Worm (Caenorhabditis elegans) whole organism, mixed stage, embryonic: ENCODE measurements around the gene chpf-1.

Source experiments
- M03D4.4 ChIP-seq: sonication (generic microtip); optimal IDR thresholded peaks from 2 replicates; lab custom pipeline; 2017; ENCODE audit warnings: mild to moderate bottlenecking, missing genetic modification characterization, missing compliant biosample characterization
- bed-3 ChIP-seq: fragments of 200-800 bp; sonication (Bioruptor generic); optimal IDR thresholded peaks from 3 replicates; lab custom pipeline; 2018; ENCODE audit warnings: mild to moderate bottlenecking, missing genetic modification characterization, moderate library complexity, missing compliant biosample characterization
- ceh-39 ChIP-seq: fragments of 150-350 bp; optimal IDR thresholded peaks from 2 replicates; lab custom pipeline; 2014; ENCODE audit warnings: missing biosample characterization, missing genetic modification characterization
- ceh-43 ChIP-seq: fragments of 200-800 bp; sonication (Bioruptor generic); optimal IDR thresholded peaks from 2 replicates; lab custom pipeline; 2018; ENCODE audit warnings: mild to moderate bottlenecking, missing genetic modification characterization, moderate library complexity, missing compliant biosample characterization
- ceh-83 ChIP-seq: fragments of 200-800 bp; sonication (Bioruptor generic); optimal IDR thresholded peaks from 2 replicates; lab custom pipeline; 2018; ENCODE audit warnings: mild to moderate bottlenecking, missing genetic modification characterization, missing compliant biosample characterization
- ces-1 ChIP-seq: fragments of 150-350 bp; optimal IDR thresholded peaks from 2 replicates; lab custom pipeline; 2014; ENCODE audit warnings: missing biosample characterization, missing genetic modification reagents, missing genetic modification characterization
- cnd-1 ChIP-seq: fragments of 200-800 bp; sonication (Bioruptor generic); optimal IDR thresholded peaks from 2 replicates; lab custom pipeline; 2018; ENCODE audit warnings: mild to moderate bottlenecking, missing genetic modification characterization, missing compliant biosample characterization
- drap-1 ChIP-seq: fragments of 200-800 bp; sonication (Bioruptor generic); optimal IDR thresholded peaks from 3 replicates; lab custom pipeline; 2018; ENCODE audit warnings: mild to moderate bottlenecking, missing genetic modification characterization, missing compliant biosample characterization
- elt-1 ChIP-seq: sonication (generic microtip); optimal IDR thresholded peaks from 2 replicates; lab custom pipeline; 2017; ENCODE audit warnings: missing genetic modification characterization, mild to moderate bottlenecking, missing compliant biosample characterization, antibody characterized with exemption, moderate library complexity, borderline replicate concordance; ENCODE audit not compliant: insufficient read depth
- elt-3 ChIP-seq: fragments of 150-350 bp; optimal IDR thresholded peaks from 2 replicates; lab custom pipeline; 2014; ENCODE audit warnings: missing biosample characterization, missing genetic modification characterization
- flh-1 ChIP-seq: fragments of 200-800 bp; sonication (Bioruptor generic); optimal IDR thresholded peaks from 2 replicates; lab custom pipeline; 2018; ENCODE audit warnings: mild to moderate bottlenecking, missing genetic modification characterization, moderate library complexity, missing compliant biosample characterization
- ham-2 ChIP-seq: fragments of 200-800 bp; sonication (Bioruptor generic); optimal IDR thresholded peaks from 2 replicates; lab custom pipeline; 2018; ENCODE audit warnings: mild to moderate bottlenecking, missing genetic modification characterization, missing compliant biosample characterization
- lin-13 ChIP-seq: fragments of 150-350 bp; optimal IDR thresholded peaks from 2 replicates; lab custom pipeline; 2014; ENCODE audit warnings: missing biosample characterization, missing genetic modification characterization
- lin-32 ChIP-seq: fragments of 200-800 bp; sonication (Bioruptor generic); optimal IDR thresholded peaks from 2 replicates; lab custom pipeline; 2018; ENCODE audit warnings: mild to moderate bottlenecking, missing genetic modification characterization, missing compliant biosample characterization
- lsy-2 ChIP-seq: fragments of 150-350 bp; optimal IDR thresholded peaks from 2 replicates; lab custom pipeline; 2014; ENCODE audit warnings: missing biosample characterization, missing genetic modification characterization
- mab-5 ChIP-seq: fragments of 150-350 bp; optimal IDR thresholded peaks from 2 replicates; lab custom pipeline; 2014; ENCODE audit warnings: missing biosample characterization, missing genetic modification characterization
- mep-1 ChIP-seq: fragments of 150-350 bp; optimal IDR thresholded peaks from 2 replicates; lab custom pipeline; 2017; ENCODE audit warnings: missing biosample characterization, missing genetic modification reagents, missing genetic modification characterization, inconsistent platforms
- nhr-12 ChIP-seq: fragments of 150-350 bp; optimal IDR thresholded peaks from 2 replicates; lab custom pipeline; 2014; ENCODE audit warnings: missing biosample characterization, missing genetic modification characterization
- nhr-2 ChIP-seq: fragments of 150-350 bp; optimal IDR thresholded peaks from 2 replicates; lab custom pipeline; 2014; ENCODE audit warnings: missing biosample characterization, missing genetic modification characterization
- nhr-237 ChIP-seq: fragments of 150-350 bp; optimal IDR thresholded peaks from 2 replicates; lab custom pipeline; 2014; ENCODE audit warnings: missing biosample characterization, missing genetic modification characterization
- nhr-28 ChIP-seq: fragments of 150-350 bp; optimal IDR thresholded peaks from 2 replicates; lab custom pipeline; 2014; ENCODE audit warnings: missing biosample characterization, missing genetic modification characterization
- nhr-76 ChIP-seq: sonication (generic microtip); optimal IDR thresholded peaks from 2 replicates; lab custom pipeline; 2017; ENCODE audit warnings: missing biosample characterization, missing genetic modification characterization
- pha-4 ChIP-seq: fragments of 150-350 bp; optimal IDR thresholded peaks from 2 replicates; lab custom pipeline; 2018; ENCODE audit warnings: missing biosample characterization, missing genetic modification reagents, missing genetic modification characterization
- sem-2 ChIP-seq: fragments of 200-800 bp; sonication (Bioruptor generic); optimal IDR thresholded peaks from 2 replicates; lab custom pipeline; 2018; ENCODE audit warnings: mild to moderate bottlenecking, missing genetic modification characterization, missing compliant biosample characterization
- snpc-4 ChIP-seq: fragments of 150-350 bp; optimal IDR thresholded peaks from 2 replicates; lab custom pipeline; 2014; ENCODE audit warnings: missing biosample characterization, missing genetic modification characterization
- sptf-1 ChIP-seq: sonication (generic microtip); optimal IDR thresholded peaks from 2 replicates; lab custom pipeline; 2017; ENCODE audit warnings: mild to moderate bottlenecking, missing genetic modification characterization, moderate library complexity, missing compliant biosample characterization
- tbx-8 ChIP-seq: fragments of 200-800 bp; sonication (Bioruptor generic); optimal IDR thresholded peaks from 2 replicates; lab custom pipeline; 2018; ENCODE audit warnings: mild to moderate bottlenecking, missing genetic modification characterization, moderate library complexity, missing compliant biosample characterization
- unc-120 ChIP-seq: sonication (generic microtip); optimal IDR thresholded peaks from 2 replicates; lab custom pipeline; 2017; ENCODE audit warnings: missing genetic modification characterization, missing compliant biosample characterization; ENCODE audit not compliant: poor library complexity, severe bottlenecking
- unc-39 ChIP-seq: fragments of 150-350 bp; optimal IDR thresholded peaks from 2 replicates; lab custom pipeline; 2014; ENCODE audit warnings: missing biosample characterization, missing genetic modification characterization
- unc-62 ChIP-seq: fragments of 150-350 bp; optimal IDR thresholded peaks from 2 replicates; lab custom pipeline; 2014; ENCODE audit warnings: missing biosample characterization, missing genetic modification reagents, missing genetic modification characterization
- zip-8 ChIP-seq: fragments of 150-350 bp; optimal IDR thresholded peaks from 2 replicates; lab custom pipeline; 2014; ENCODE audit warnings: missing biosample characterization, missing genetic modification characterization
- ztf-11 ChIP-seq: fragments of 150-350 bp; optimal IDR thresholded peaks from 2 replicates; lab custom pipeline; 2014; ENCODE audit warnings: missing biosample characterization, missing genetic modification characterization

chpf-1 gene

DNA sequence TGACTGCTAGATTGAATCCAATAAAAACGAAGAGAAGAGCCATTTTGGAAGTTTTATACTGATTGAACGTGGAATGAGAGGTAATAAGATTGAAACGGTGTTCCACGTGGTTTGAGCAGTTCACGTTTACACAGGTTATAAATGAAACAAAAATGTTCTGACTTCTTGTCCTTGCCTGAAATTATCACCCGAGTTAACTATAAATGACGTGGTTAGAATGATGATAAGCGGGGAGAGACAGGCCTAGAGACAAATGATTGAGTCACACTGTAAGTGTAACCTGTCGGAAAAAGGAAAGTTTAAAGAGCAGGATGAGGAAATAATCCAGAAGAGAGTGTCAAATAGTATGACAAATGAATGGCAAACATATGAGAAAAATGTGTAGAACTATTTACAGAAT, 42.3 kb downstream of the chpf-1 start, which contains the start of gene C51E3.10:
TSS of gene C51E3.10 (minus strand) at position 181 of the 400 bp plus-strand sequence.
- TF ChIP-seq nhr-2 (tag; lab: Kevin White, UChicago), result no peak
- TF ChIP-seq ceh-83 (GFP tag; lab: Kevin White, UChicago), result no peak
- TF ChIP-seq elt-1 (tag; lab: Kevin White, UChicago), result no peak
- no peak for TF ChIP-seq unc-62 (GFP tag; lab: Kevin White, UChicago)
- no peak for TF ChIP-seq unc-120
- TF ChIP-seq snpc-4 (tag; lab: Kevin White, UChicago), result no peak
- TF ChIP-seq elt-3, result no peak
- TF ChIP-seq unc-39 (tag; lab: Kevin White, UChicago), result no peak
- no peak for TF ChIP-seq nhr-237 (tag; lab: Kevin White, UChicago)
- TF ChIP-seq lin-13, result no peak
- no peak for TF ChIP-seq M03D4.4 (tag; lab: Kevin White, UChicago)
- no peak for TF ChIP-seq ceh-43 (GFP tag; lab: Kevin White, UChicago)
- TF ChIP-seq tbx-8 (GFP tag; lab: Kevin White, UChicago), result no peak
- no peak for TF ChIP-seq lin-32 (GFP tag; lab: Kevin White, UChicago)
- TF ChIP-seq ztf-11 (tag; lab: Kevin White, UChicago), result no peak
- no peak for TF ChIP-seq nhr-76 (tag; lab: Kevin White, UChicago)
- TF ChIP-seq nhr-12 (tag; lab: Kevin White, UChicago), result no peak
- no peak for TF ChIP-seq sem-2 (GFP tag; lab: Kevin White, UChicago)

DNA sequence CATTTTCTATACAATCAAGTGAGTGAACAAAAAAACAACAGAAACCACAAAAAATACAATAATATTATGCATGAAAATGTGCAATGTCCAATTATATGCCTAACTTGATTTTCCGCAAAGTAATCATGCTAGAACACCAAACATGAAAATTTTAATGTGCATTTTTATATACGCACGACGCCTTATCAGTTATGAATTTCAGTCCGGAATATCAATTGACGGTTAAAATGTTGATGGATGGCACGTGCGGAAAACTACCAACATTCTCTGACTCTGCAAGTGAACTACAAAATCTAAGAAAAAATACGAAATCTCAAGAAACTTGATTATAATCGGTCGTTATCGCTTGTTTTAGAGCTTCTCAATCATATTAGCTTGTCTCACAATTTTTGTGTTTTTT, 43.3 kb downstream of the chpf-1 start:
- TF ChIP-seq drap-1 (GFP tag; lab: Kevin White, UChicago) (no peak), nhr-2 (tag; lab: Kevin White, UChicago) (no peak), snpc-4 (tag; lab: Kevin White, UChicago) (no peak), ceh-39 (tag; lab: Kevin White, UChicago) (no peak), nhr-76 (tag; lab: Kevin White, UChicago) (no peak), ham-2 (GFP tag; lab: Kevin White, UChicago) (no peak), ceh-83 (GFP tag; lab: Kevin White, UChicago) (no peak), lin-32 (GFP tag; lab: Kevin White, UChicago) (no peak), elt-3 (no peak), unc-39 (tag; lab: Kevin White, UChicago) (no peak), cnd-1 (tag; lab: Kevin White, UChicago) (no peak), mep-1 (tag; lab: Kevin White, UChicago) (no peak), ztf-11 (tag; lab: Kevin White, UChicago) (no peak), pha-4 (tag; lab: Kevin White, UChicago) (no peak), lin-13 (no peak), lsy-2 (tag; lab: Kevin White, UChicago) (no peak), mab-5 (no peak), unc-62 (GFP tag; lab: Kevin White, UChicago) (no peak), nhr-237 (tag; lab: Kevin White, UChicago) (no peak)
- TF ChIP-seq, all 35 proteins: peak for 0

DNA sequence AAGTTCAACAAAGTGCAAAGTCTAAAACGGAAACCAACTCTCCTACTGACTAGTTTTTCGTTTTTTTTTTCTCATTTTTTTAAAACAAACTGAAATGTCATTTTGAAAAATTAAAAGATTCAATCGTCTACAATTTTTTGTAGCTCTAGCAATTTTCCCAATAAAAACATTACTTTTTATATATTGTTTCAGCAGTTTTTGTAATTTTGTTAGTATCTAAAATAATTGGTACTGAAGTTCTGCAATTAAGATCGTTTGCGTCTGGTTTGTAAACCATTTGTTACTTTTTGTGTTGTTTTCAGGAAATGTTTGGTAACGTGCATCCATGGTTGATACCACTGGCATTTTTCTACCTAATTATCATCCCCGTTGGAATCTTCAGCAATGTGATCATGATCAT, 44.8 kb downstream of the chpf-1 start, which contains the start of gene srsx-30:
TSS of gene srsx-30 (plus strand) at position 301 of the 400 bp plus-strand sequence.
- no peak for TF ChIP-seq ces-1 (GFP tag; lab: Kevin White, UChicago)
- TF ChIP-seq ham-2 (GFP tag; lab: Kevin White, UChicago), result no peak
- TF ChIP-seq ceh-39 (tag; lab: Kevin White, UChicago), result no peak
- TF ChIP-seq unc-39 (tag; lab: Kevin White, UChicago), result no peak
- no peak for TF ChIP-seq ceh-43 (GFP tag; lab: Kevin White, UChicago)
- no peak for TF ChIP-seq elt-1 (tag; lab: Kevin White, UChicago)
- TF ChIP-seq nhr-76 (tag; lab: Kevin White, UChicago), result no peak
- no peak for TF ChIP-seq mab-5
- no peak for TF ChIP-seq pha-4 (tag; lab: Kevin White, UChicago)
- TF ChIP-seq flh-1, result no peak
- TF ChIP-seq sptf-1, result no peak
- TF ChIP-seq bed-3 (GFP tag; lab: Kevin White, UChicago), result no peak
- no peak for TF ChIP-seq unc-62 (GFP tag; lab: Kevin White, UChicago)
- TF ChIP-seq lin-32 (GFP tag; lab: Kevin White, UChicago), result no peak
- TF ChIP-seq mep-1 (tag; lab: Kevin White, UChicago), result no peak
- no peak for TF ChIP-seq lin-13
- no peak for TF ChIP-seq ceh-83 (GFP tag; lab: Kevin White, UChicago)
- TF ChIP-seq tbx-8 (GFP tag; lab: Kevin White, UChicago), result no peak
- TF ChIP-seq nhr-28 (tag; lab: Kevin White, UChicago), result no peak
- no peak for TF ChIP-seq zip-8 (tag; lab: Kevin White, UChicago)

DNA sequence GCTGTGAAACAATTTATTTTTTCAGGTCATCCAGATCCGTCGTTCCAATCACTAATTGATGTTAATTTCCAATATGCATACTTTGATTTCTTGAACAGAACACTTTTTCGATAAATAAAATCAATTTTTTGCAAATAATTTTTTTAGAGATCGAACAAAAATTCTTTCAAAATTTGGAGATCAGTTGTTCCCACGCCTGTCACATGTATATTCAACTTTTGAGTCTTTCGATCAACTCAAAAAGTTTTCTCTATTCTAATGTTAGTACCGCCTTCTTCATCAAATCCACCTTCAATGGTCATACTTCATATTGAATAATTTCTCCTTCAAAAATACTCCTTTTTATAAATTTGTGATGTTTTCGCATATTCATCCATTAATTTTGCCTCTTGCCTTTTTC, 48.6 kb downstream of the chpf-1 start, which contains the start of gene srsx-29:
TSS of gene srsx-29 (plus strand) at position 301 of the 400 bp plus-strand sequence.
- no peak for TF ChIP-seq unc-39 (tag; lab: Kevin White, UChicago)
- TF ChIP-seq pha-4 (tag; lab: Kevin White, UChicago), result no peak
